Worm (Caenorhabditis elegans): Measurements from ENCODE around the gene F41G3.6.

DNA sequence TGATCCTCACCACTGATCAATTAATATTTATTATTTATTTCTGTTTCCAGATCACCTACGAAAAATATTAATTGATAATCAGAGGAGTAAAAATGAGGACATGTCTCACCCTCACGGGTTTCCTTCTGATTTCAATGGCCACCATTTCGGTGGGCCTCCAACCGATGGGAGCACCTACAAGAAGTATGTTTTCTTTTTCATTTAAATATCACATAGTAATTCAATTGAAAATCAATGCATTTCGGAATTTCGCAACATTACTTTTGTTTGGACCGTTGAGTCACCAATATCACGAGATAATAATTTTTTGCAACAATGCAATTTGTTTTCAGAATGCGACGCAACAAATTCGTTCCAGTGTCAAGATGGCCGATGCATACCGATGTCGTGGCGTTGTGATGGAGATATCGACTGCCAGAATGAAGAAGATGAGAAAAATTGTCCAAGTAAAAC lies 40.7 kb downstream of the F41G3.6 start, which contains the start of gene gldi-2:
- TF ChIP-seq unc-120 (tag; optimal IDR thresholded peaks at IDR 0.05; ENCODE audit: poor library complexity, severe bottlenecking) = no peak
- TF ChIP-seq unc-62 (GFP tag; optimal IDR thresholded peaks at IDR 0.05) = no peak
- TF ChIP-seq mab-5 (tag; optimal IDR thresholded peaks at IDR 0.05) = no peak
- TF ChIP-seq blmp-1 (tag; optimal IDR thresholded peaks at IDR 0.05) = no peak
- TF ChIP-seq snpc-4 (tag; optimal IDR thresholded peaks at IDR 0.05) = no peak
- TF ChIP-seq lsy-2 (tag; optimal IDR thresholded peaks at IDR 0.05) = no peak
- TF ChIP-seq M03D4.4 (tag; optimal IDR thresholded peaks at IDR 0.05) = no peak
- no peak for TF ChIP-seq zip-8 (tag; optimal IDR thresholded peaks at IDR 0.05)
- TF ChIP-seq ztf-11 (tag; optimal IDR thresholded peaks at IDR 0.05) = no peak

Measured in whole organism, mixed stage, embryonic.